Fruit fly (Drosophila melanogaster): ENCODE data around the gene CG13255.

CG13255 gene

dm6 chr3L:20826950-20827910 lies 10.1 kb upstream of the CG13255 start:
- TF ChIP-seq abd-A (tag; optimal IDR thresholded peaks at IDR 0.05) (no peak), tap (tag; optimal IDR thresholded peaks at IDR 0.05) (no peak), CG10366 (GFP tag; IDR thresholded peaks at IDR 0.05) (no peak), HmgZ (tag; optimal IDR thresholded peaks at IDR 0.05) (no peak), CG16863 (GFP tag; optimal IDR thresholded peaks at IDR 0.05) (no peak), croc (GFP tag; conservative IDR thresholded peaks at IDR 0.05) (no peak), zen2 (GFP tag; IDR thresholded peaks at IDR 0.05; ENCODE audit: partially characterized antibody) (no peak), oc (tag; optimal IDR thresholded peaks at IDR 0.05) (no peak), NfI (GFP tag; optimal IDR thresholded peaks at IDR 0.05) (no peak), Oli (tag; optimal IDR thresholded peaks at IDR 0.05) (peak; percentile 12), CG7786 (GFP tag; optimal IDR thresholded peaks at IDR 0.05) (no peak), CG2875 (GFP tag; optimal IDR thresholded peaks at IDR 0.05) (no peak), CG34224 (GFP tag; IDR thresholded peaks at IDR 0.05; ENCODE audit: partially characterized antibody) (no peak), esg (GFP tag; conservative IDR thresholded peaks at IDR 0.05) (peak; percentile 28; the same call in 1 of the 2 replicates), btn (GFP tag; optimal IDR thresholded peaks at IDR 0.05) (no peak), lilli (GFP tag; optimal IDR thresholded peaks at IDR 0.05) (peak; percentile 51), Mes4 (GFP tag; optimal IDR thresholded peaks at IDR 0.05) (no peak), tin (GFP tag; optimal IDR thresholded peaks at IDR 0.05) (no peak), CG9817 (tag; optimal IDR thresholded peaks at IDR 0.05) (peak; percentile 45), ara (GFP tag; IDR thresholded peaks at IDR 0.05) (no peak), tio (GFP tag; optimal IDR thresholded peaks at IDR 0.05) (peak; percentile 45), dan (GFP tag; IDR thresholded peaks at IDR 0.05) (no peak), CG14050 (GFP tag; IDR thresholded peaks at IDR 0.05) (no peak), fd64A (GFP tag; optimal IDR thresholded peaks at IDR 0.05) (no peak), Asciz (GFP tag; optimal IDR thresholded peaks at IDR 0.05) (peak; percentile 13), Hsf (GFP tag; optimal IDR thresholded peaks at IDR 0.05) (peak; percentile 15), CG30403 (GFP tag; optimal IDR thresholded peaks at IDR 0.05) (peak; percentile 61), gro (GFP tag; optimal IDR thresholded peaks at IDR 0.05) (no peak), CG12236 (GFP tag; optimal IDR thresholded peaks at IDR 0.05) (no peak), zen (tag; optimal IDR thresholded peaks at IDR 0.05) (no peak), CG43689 (GFP tag; IDR thresholded peaks at IDR 0.05) (no peak), CG8478 (optimal IDR thresholded peaks at IDR 0.05) (no peak), CG9932 (GFP tag; IDR thresholded peaks at IDR 0.05) (no peak), Gug (GFP tag; IDR thresholded peaks at IDR 0.05) (peak; percentile 36; the same call in 1 of the 4 replicates), Ssrp (tag; optimal IDR thresholded peaks at IDR 0.05) (no peak), fu2 (GFP tag; optimal IDR thresholded peaks at IDR 0.05) (no peak), CG30431 (GFP tag; optimal IDR thresholded peaks at IDR 0.05) (no peak), Blimp-1 (GFP tag; optimal IDR thresholded peaks at IDR 0.05) (peak; percentile 10), B-H2 (GFP tag; optimal IDR thresholded peaks at IDR 0.05) (peak; percentile 7), CG3065 (GFP tag; optimal IDR thresholded peaks at IDR 0.05) (no peak), Bdp1 (GFP tag; optimal IDR thresholded peaks at IDR 0.05) (no peak), CG14710 (tag; optimal IDR thresholded peaks at IDR 0.05) (no peak), twi (tag; optimal IDR thresholded peaks at IDR 0.05) (no peak), her (GFP tag; optimal IDR thresholded peaks at IDR 0.05) (no peak), Drgx (GFP tag; IDR thresholded peaks at IDR 0.05) (no peak), Ravus (GFP tag; IDR thresholded peaks at IDR 0.05) (no peak), fd96Cb (tag; optimal IDR thresholded peaks at IDR 0.05) (no peak), HLH4C (GFP tag; IDR thresholded peaks at IDR 0.05; ENCODE audit: partially characterized antibody) (no peak), mam (GFP tag; optimal IDR thresholded peaks at IDR 0.05) (peak; percentile 29)

Data from whole organism, embryonic.